Worm (Caenorhabditis elegans) whole organism, L1 larva: ENCODE data around the gene F56C9.10.

Experiments
- C34B4.2 ChIP-seq: sonication (generic microtip); optimal IDR thresholded peaks from 2 replicates; lab custom pipeline; 2017; ENCODE audit warnings: mild to moderate bottlenecking, missing genetic modification characterization, missing compliant biosample characterization
- F16B12.6 ChIP-seq: fragments of 150-350 bp; optimal IDR thresholded peaks from 2 replicates; lab custom pipeline; 2014; ENCODE audit warnings: missing biosample characterization, missing genetic modification characterization
- ama-1 ChIP-seq: fragments of 150-350 bp; optimal IDR thresholded peaks from 2 replicates; lab custom pipeline; 2014
- blmp-1 ChIP-seq: fragments of 150-350 bp; optimal IDR thresholded peaks from 2 replicates; lab custom pipeline; 2014; ENCODE audit warnings: missing biosample characterization, missing genetic modification characterization
- ceh-8 ChIP-seq: fragments of 200-800 bp; sonication (Bioruptor generic); optimal IDR thresholded peaks from 2 replicates; lab custom pipeline; 2018; ENCODE audit warnings: mild to moderate bottlenecking, missing genetic modification characterization, moderate library complexity, missing compliant biosample characterization
- ceh-82 ChIP-seq, 3 experiments: fragments of 150-350 bp in 1 of 3; sonication (generic microtip) in 2 of 3; optimal IDR thresholded peaks; 2 replicates each; lab custom pipeline; 2014 to 2017; ENCODE audit warnings: missing biosample characterization in 3 of 3, missing genetic modification characterization in 3 of 3
- ceh-90 ChIP-seq: sonication (generic microtip); optimal IDR thresholded peaks from 2 replicates; lab custom pipeline; 2016; ENCODE audit warnings: missing genetic modification characterization, missing compliant biosample characterization
- ces-1 ChIP-seq: fragments of 150-350 bp; optimal IDR thresholded peaks from 2 replicates; lab custom pipeline; 2014; ENCODE audit warnings: missing biosample characterization, missing genetic modification reagents, missing genetic modification characterization
- dpl-1 ChIP-seq, 3 experiments: fragments of 150-350 bp in 2 of 3; sonication (generic microtip) in 1 of 3; optimal IDR thresholded peaks; 2 replicates each; lab custom pipeline; 2014 to 2017; ENCODE audit warnings: missing biosample characterization in 3 of 3, missing genetic modification characterization in 3 of 3, missing genetic modification reagents in 3 of 3
- dsc-1 ChIP-seq: sonication (generic microtip); optimal IDR thresholded peaks from 2 replicates; lab custom pipeline; 2016; ENCODE audit warnings: mild to moderate bottlenecking, missing genetic modification characterization, missing compliant biosample characterization
- efl-1 ChIP-seq, 4 experiments: fragments of 150-350 bp; optimal IDR thresholded peaks in 3 of 4; peaks in 1 of 4; 1 replicate in 1 of 4; 2 replicates in 3 of 4; lab custom pipeline; 2014; ENCODE audit warnings: missing biosample characterization in 2 of 4, missing genetic modification characterization in 2 of 4, missing genetic modification reagents in 2 of 4
- egl-13 ChIP-seq: sonication (generic microtip); optimal IDR thresholded peaks from 2 replicates; lab custom pipeline; 2016; ENCODE audit warnings: missing genotype, missing genetic modification reagents, missing genetic modification characterization, missing compliant biosample characterization
- egl-27 ChIP-seq, 2 experiments: fragments of 150-350 bp in 1 of 2; sonication (generic microtip); optimal IDR thresholded peaks; 3 replicates each; lab custom pipeline; 2017 to 2018; ENCODE audit warnings: missing biosample characterization in 2 of 2, missing genetic modification characterization in 2 of 2, missing genetic modification reagents in 2 of 2
- elt-3 ChIP-seq, 6 experiments: fragments of 150-350 bp in 1 of 6; sonication (generic microtip); optimal IDR thresholded peaks; 2 replicates each; lab custom pipeline; 2017 to 2018; ENCODE audit warnings: missing biosample characterization in 6 of 6, missing genetic modification characterization in 6 of 6, inconsistent platforms in 1 of 6
- ets-5 ChIP-seq: fragments of 200-800 bp; sonication (Bioruptor generic); IDR thresholded peaks from 2 replicates; pipeline ENCODE4 v1.3.6; 2022; ENCODE audit warnings: missing genetic modification characterization, missing compliant biosample characterization
- fkh-10 ChIP-seq: sonication (generic microtip); optimal IDR thresholded peaks from 2 replicates; lab custom pipeline; 2017; ENCODE audit warnings: missing biosample characterization, missing genetic modification reagents, missing genetic modification characterization
- fkh-4 ChIP-seq: sonication (generic microtip); optimal IDR thresholded peaks from 2 replicates; lab custom pipeline; 2016; ENCODE audit warnings: missing compliant biosample characterization, missing genetic modification characterization, borderline replicate concordance
- grh-1 ChIP-seq: fragments of 200-800 bp; sonication (Bioruptor generic); IDR thresholded peaks from 2 replicates; pipeline ENCODE4 v1.3.6; 2022; ENCODE audit warnings: missing genetic modification reagents, missing genetic modification characterization, missing compliant biosample characterization
- hlh-17 ChIP-seq: fragments of 200-800 bp; sonication (Bioruptor generic); optimal IDR thresholded peaks from 2 replicates; lab custom pipeline; 2018; ENCODE audit warnings: missing genetic modification characterization, mild to moderate bottlenecking, missing compliant biosample characterization, moderate library complexity, borderline replicate concordance
- hpl-2 ChIP-seq: fragments of 150-350 bp; optimal IDR thresholded peaks from 2 replicates; lab custom pipeline; 2014; ENCODE audit warnings: missing biosample characterization, missing genetic modification reagents, missing genetic modification characterization
- irx-1 ChIP-seq: sonication (generic microtip); optimal IDR thresholded peaks from 2 replicates; lab custom pipeline; 2016; ENCODE audit warnings: missing genetic modification characterization, missing compliant biosample characterization
- jun-1 ChIP-seq: fragments of 150-350 bp; optimal IDR thresholded peaks from 2 replicates; lab custom pipeline; 2014; ENCODE audit warnings: missing biosample characterization, missing genetic modification reagents, missing genetic modification characterization
- lin-13 ChIP-seq: fragments of 150-350 bp; optimal IDR thresholded peaks from 2 replicates; lab custom pipeline; 2014; ENCODE audit warnings: missing biosample characterization, missing genetic modification reagents, missing genetic modification characterization
- lin-15B ChIP-seq: fragments of 150-350 bp; sonication (generic microtip); optimal IDR thresholded peaks from 3 replicates; lab custom pipeline; 2014; ENCODE audit warnings: missing biosample characterization, missing genetic modification characterization
- lin-39 ChIP-seq: fragments of 150-350 bp; optimal IDR thresholded peaks from 2 replicates; lab custom pipeline; 2014; ENCODE audit warnings: missing biosample characterization, missing genetic modification reagents, missing genetic modification characterization
- lir-3 ChIP-seq: sonication (generic microtip); optimal IDR thresholded peaks from 2 replicates; lab custom pipeline; 2016; ENCODE audit warnings: mild to moderate bottlenecking, missing genetic modification characterization, moderate library complexity, missing compliant biosample characterization; ENCODE audit not compliant: poor library complexity
- mef-2 ChIP-seq: fragments of 150-350 bp; optimal IDR thresholded peaks from 2 replicates; lab custom pipeline; 2014; ENCODE audit warnings: missing biosample characterization, missing genetic modification characterization
- mep-1 ChIP-seq: fragments of 150-350 bp; optimal IDR thresholded peaks from 2 replicates; lab custom pipeline; 2014; ENCODE audit warnings: missing biosample characterization, missing genetic modification characterization
- nhr-12 ChIP-seq: sonication (generic microtip); optimal IDR thresholded peaks from 2 replicates; lab custom pipeline; 2017; ENCODE audit warnings: missing biosample characterization, missing genetic modification characterization
- nhr-19 ChIP-seq: fragments of 200-800 bp; sonication (Bioruptor generic); conservative IDR thresholded peaks from 2 replicates; pipeline ENCODE4 v1.3.6; 2022; ENCODE audit warnings: missing genetic modification characterization, missing compliant biosample characterization
- nhr-20 ChIP-seq: sonication (generic microtip); optimal IDR thresholded peaks from 2 replicates; lab custom pipeline; 2016; ENCODE audit warnings: mild to moderate bottlenecking, missing genetic modification characterization, missing compliant biosample characterization
- nhr-237 ChIP-seq: fragments of 150-350 bp; optimal IDR thresholded peaks from 2 replicates; lab custom pipeline; 2014; ENCODE audit warnings: missing biosample characterization, missing genetic modification characterization
- nhr-47 ChIP-seq: sonication (generic microtip); optimal IDR thresholded peaks from 2 replicates; lab custom pipeline; 2016; ENCODE audit warnings: mild to moderate bottlenecking, missing genetic modification characterization, moderate library complexity, missing compliant biosample characterization
- nhr-71 ChIP-seq: sonication (generic microtip); optimal IDR thresholded peaks from 2 replicates; lab custom pipeline; 2016; ENCODE audit warnings: mild to moderate bottlenecking, missing genetic modification characterization, moderate library complexity, missing compliant biosample characterization
- nhr-76 ChIP-seq: sonication (generic microtip); optimal IDR thresholded peaks from 2 replicates; lab custom pipeline; 2017; ENCODE audit warnings: missing biosample characterization, missing genetic modification characterization
- nhr-77 ChIP-seq: fragments of 150-350 bp; optimal IDR thresholded peaks from 2 replicates; lab custom pipeline; 2014; ENCODE audit warnings: missing biosample characterization, missing genetic modification characterization
- nhr-85 ChIP-seq: sonication (generic microtip); peaks from one replicate; lab custom pipeline; 2016; ENCODE audit warnings: missing genetic modification characterization, inconsistent platforms, missing compliant biosample characterization
- nhr-90 ChIP-seq: sonication (generic microtip); optimal IDR thresholded peaks from 2 replicates; lab custom pipeline; 2016; ENCODE audit warnings: mild to moderate bottlenecking, missing genetic modification characterization, missing compliant biosample characterization; ENCODE audit not compliant: poor library complexity
- pag-3 ChIP-seq: sonication (generic microtip); optimal IDR thresholded peaks from 2 replicates; lab custom pipeline; 2017; ENCODE audit warnings: missing genetic modification characterization, mild to moderate bottlenecking, missing compliant biosample characterization, antibody characterized with exemption, borderline replicate concordance; ENCODE audit not compliant: insufficient read depth
- pqm-1 ChIP-seq: sonication (generic microtip); optimal IDR thresholded peaks from 3 replicates; lab custom pipeline; 2017; ENCODE audit warnings: missing biosample characterization, missing genetic modification characterization
- skn-1 ChIP-seq: fragments of 150-350 bp; optimal IDR thresholded peaks from 2 replicates; lab custom pipeline; 2014; ENCODE audit warnings: missing biosample characterization, missing genetic modification characterization
- snpc-4 ChIP-seq: fragments of 150-350 bp; optimal IDR thresholded peaks from 2 replicates; lab custom pipeline; 2014; ENCODE audit warnings: missing biosample characterization, missing genetic modification characterization
- swsn-7 ChIP-seq: sonication (generic microtip); optimal IDR thresholded peaks from 2 replicates; lab custom pipeline; 2016; ENCODE audit warnings: missing genetic modification characterization, missing compliant biosample characterization
- tbx-2 ChIP-seq: sonication (generic microtip); optimal IDR thresholded peaks from 2 replicates; lab custom pipeline; 2016; ENCODE audit warnings: missing genetic modification characterization, missing compliant biosample characterization
- tlp-1 ChIP-seq: fragments of 150-350 bp; optimal IDR thresholded peaks from 2 replicates; lab custom pipeline; 2014; ENCODE audit warnings: missing biosample characterization, missing genetic modification characterization
- unc-130 ChIP-seq: fragments of 150-350 bp; optimal IDR thresholded peaks from 2 replicates; lab custom pipeline; 2017; ENCODE audit warnings: missing biosample characterization, missing genetic modification characterization, inconsistent platforms
- vab-15 ChIP-seq: sonication (generic microtip); optimal IDR thresholded peaks from 2 replicates; lab custom pipeline; 2017; ENCODE audit warnings: missing genotype, mild to moderate bottlenecking, missing genetic modification characterization, missing compliant biosample characterization
- xbp-1 ChIP-seq: sonication (generic microtip); optimal IDR thresholded peaks from 2 replicates; lab custom pipeline; 2016; ENCODE audit warnings: missing genetic modification characterization, missing compliant biosample characterization
- zag-1 ChIP-seq: fragments of 150-350 bp; optimal IDR thresholded peaks from 2 replicates; lab custom pipeline; 2014; ENCODE audit warnings: missing biosample characterization, missing genetic modification characterization
- ztf-4 ChIP-seq: fragments of 150-350 bp; optimal IDR thresholded peaks from 2 replicates; lab custom pipeline; 2014; ENCODE audit warnings: missing biosample characterization, missing genetic modification characterization

F56C9.10 gene

ce11 chrIII:7365602-7366001, 30.5 kb upstream of the F56C9.10 start, which contains the start of gene F08F8.11:
Gene F08F8.11, plus strand, starts transcription at chrIII:7365902.
- peak; percentile 32 for TF ChIP-seq nhr-85 (tag; lab: Kevin White, UChicago)
- TF ChIP-seq nhr-71 (tag; lab: Kevin White, UChicago): no peak
- no peak for TF ChIP-seq efl-1 (optimal IDR thresholded peaks at IDR 0.05; lab: Kevin White, UChicago)
- peak in 1 of 2 experiments; percentile 10 for TF ChIP-seq efl-1 (GFP tag; optimal IDR thresholded peaks at IDR 0.05 in 1 of 2; lab: Kevin White, UChicago)

- no peak for TF ChIP-seq nhr-76
- TF ChIP-seq skn-1 (tag; lab: Kevin White, UChicago): peak; percentile 50
- no peak for TF ChIP-seq jun-1
- TF ChIP-seq efl-1 (optimal IDR thresholded peaks at IDR 0.05; lab: Kevin White, UChicago): peak; percentile 17 to 79
- TF ChIP-seq efl-1 (GFP tag; optimal IDR thresholded peaks at IDR 0.05 in 1 of 2; lab: Kevin White, UChicago): peak; percentile 83 to 98
- TF ChIP-seq F16B12.6 (tag; lab: Kevin White, UChicago): peak; percentile 42
- no peak for TF ChIP-seq C34B4.2
- peak; percentile 50 for TF ChIP-seq nhr-47 (tag; lab: Kevin White, UChicago)
- no peak for TF ChIP-seq snpc-4
- no peak for TF ChIP-seq fkh-10
- TF ChIP-seq grh-1 (GFP tag; lab: Robert Waterston, UW): no peak
- peak; percentile 27 for TF ChIP-seq nhr-19
- TF ChIP-seq blmp-1: no peak
- peak; percentile 28 for TF ChIP-seq dsc-1
- peak; percentile 52 for TF ChIP-seq mep-1 (tag; lab: Kevin White, UChicago)
- no peak for TF ChIP-seq ceh-90 (tag; lab: Kevin White, UChicago)
- peak; percentile 53 for TF ChIP-seq swsn-7 (tag; lab: Kevin White, UChicago)
- TF ChIP-seq vab-15 (tag; lab: Kevin White, UChicago): no peak
- TF ChIP-seq lin-13 (GFP tag; lab: Kevin White, UChicago): peak; percentile 29
- no peak for TF ChIP-seq fkh-4 (tag; lab: Kevin White, UChicago)
- no peak for TF ChIP-seq elt-3 (tag; optimal IDR thresholded peaks at IDR 0.05; lab: Kevin White, UChicago)
- TF ChIP-seq hpl-2 (GFP tag; lab: Kevin White, UChicago): no peak
- TF ChIP-seq ets-5 (GFP tag; lab: Robert Waterston, UW): no peak
- no peak for TF ChIP-seq egl-27 (tag; optimal IDR thresholded peaks at IDR 0.05; lab: Kevin White, UChicago)
- TF ChIP-seq tlp-1 (tag; lab: Kevin White, UChicago): no peak
- TF ChIP-seq dpl-1 (GFP tag; optimal IDR thresholded peaks at IDR 0.05; lab: Kevin White, UChicago): peak; percentile 65 to 83 (median 76)
- peak; percentile 41 for TF ChIP-seq nhr-90 (tag; lab: Kevin White, UChicago)
- TF ChIP-seq nhr-77: no peak
- no peak for TF ChIP-seq ama-1 (lab: Kevin White, UChicago)
- TF ChIP-seq unc-130 (tag; lab: Kevin White, UChicago): no peak
- TF ChIP-seq lin-15B (tag; lab: Kevin White, UChicago): peak; percentile 16
- TF ChIP-seq pag-3 (tag; lab: Kevin White, UChicago): no peak
- no peak for TF ChIP-seq nhr-20 (tag; lab: Kevin White, UChicago)
- peak; percentile 59 for TF ChIP-seq nhr-71 (tag; lab: Kevin White, UChicago)
- TF ChIP-seq tbx-2 (tag; lab: Kevin White, UChicago): peak; percentile 27
- TF ChIP-seq egl-13 (tag; lab: Kevin White, UChicago): no peak
- no peak for TF ChIP-seq nhr-12 (tag; lab: Kevin White, UChicago)
- TF ChIP-seq zag-1 (tag; lab: Kevin White, UChicago): no peak
- TF ChIP-seq lir-3: peak; percentile 38
- no peak for TF ChIP-seq ztf-4
- no peak for TF ChIP-seq lin-39 (tag; lab: Kevin White, UChicago)
- peak in 2 of 3 experiments; percentile 3 to 26 for TF ChIP-seq ceh-82 (tag; optimal IDR thresholded peaks at IDR 0.05; lab: Kevin White, UChicago)
- no peak for TF ChIP-seq hlh-17 (GFP tag; lab: Kevin White, UChicago)
- no peak for TF ChIP-seq irx-1 (tag; lab: Kevin White, UChicago)
- TF ChIP-seq ces-1 (GFP tag; lab: Kevin White, UChicago): no peak
- TF ChIP-seq xbp-1: peak; percentile 39
- TF ChIP-seq mef-2 (tag; lab: Kevin White, UChicago): no peak
- TF ChIP-seq pqm-1 (tag; lab: Kevin White, UChicago): no peak
- TF ChIP-seq nhr-237 (tag; lab: Kevin White, UChicago): no peak
- no peak for TF ChIP-seq ceh-8 (GFP tag; lab: Kevin White, UChicago)
Measured at ce11 chrIII:7359037-7359548, 24.0 kb upstream of the F56C9.10 start, which contains the start of the genes eco-1 and hmgr-1. Gene eco-1, minus strand, starts transcription at chrIII:7359095. Gene hmgr-1, plus strand, starts transcription at chrIII:7359498.
